Worm (Caenorhabditis elegans): Measurements from ENCODE around the gene F46C8.1.

The F46C8.1 gene

ce11 chrX:7548158-7548557, at the start of gene F46C8.1:
Gene F46C8.1 (plus strand): TSS chrX:7548458.
- TF ChIP-seq sem-4 (tag; optimal IDR thresholded peaks at IDR 0.05): no peak
- no peak for TF ChIP-seq ceh-82 (tag; optimal IDR thresholded peaks at IDR 0.05)
- TF ChIP-seq unc-55 (GFP tag; optimal IDR thresholded peaks at IDR 0.05): no peak
- TF ChIP-seq blmp-1 (tag; optimal IDR thresholded peaks at IDR 0.05; ENCODE audit: insufficient read depth): no peak
- TF ChIP-seq zag-1 (tag; optimal IDR thresholded peaks at IDR 0.05): no peak
- TF ChIP-seq nhr-129 (tag; optimal IDR thresholded peaks at IDR 0.05): no peak
- no peak for TF ChIP-seq sma-9 (GFP tag; optimal IDR thresholded peaks at IDR 0.05)
- no peak for TF ChIP-seq sma-9 (tag; optimal IDR thresholded peaks at IDR 0.05)
- TF ChIP-seq gmeb-1 (tag; optimal IDR thresholded peaks at IDR 0.05): no peak
- TF ChIP-seq lin-13 (GFP tag; optimal IDR thresholded peaks at IDR 0.05): no peak
- no peak for TF ChIP-seq nhr-12 (tag; optimal IDR thresholded peaks at IDR 0.05)
- no peak for TF ChIP-seq lin-11 (tag; optimal IDR thresholded peaks at IDR 0.05)

- TF ChIP-seq unc-55 (GFP tag; optimal IDR thresholded peaks at IDR 0.05) (peak; percentile 90), mdl-1 (tag; optimal IDR thresholded peaks at IDR 0.05) (peak; percentile 57 to 83), skn-1 (tag; optimal IDR thresholded peaks at IDR 0.05) (peak; percentile 69), aly-2 (tag; optimal IDR thresholded peaks at IDR 0.05) (no peak), lin-39 (tag; optimal IDR thresholded peaks at IDR 0.05) (no peak), C34F6.9 (tag; optimal IDR thresholded peaks at IDR 0.05) (peak; percentile 90), Y55F3AM.14 (GFP tag; optimal IDR thresholded peaks at IDR 0.05) (peak; percentile 82), crh-2 (tag; optimal IDR thresholded peaks at IDR 0.05) (peak; percentile 99), nhr-237 (tag; optimal IDR thresholded peaks at IDR 0.05) (no peak), nhr-6 (tag; optimal IDR thresholded peaks at IDR 0.05) (peak; percentile 82), nhr-25 (tag; optimal IDR thresholded peaks at IDR 0.05) (peak; percentile 82), F13H6.1 (tag; optimal IDR thresholded peaks at IDR 0.05) (peak; percentile 94), nhr-12 (tag; optimal IDR thresholded peaks at IDR 0.05) (no peak), R02D3.7 (tag; optimal IDR thresholded peaks at IDR 0.05) (no peak), mbf-1 (tag; optimal IDR thresholded peaks at IDR 0.05) (no peak), lin-11 (tag; optimal IDR thresholded peaks at IDR 0.05) (peak; percentile 97), lin-13 (GFP tag; optimal IDR thresholded peaks at IDR 0.05) (peak; percentile 91), nhr-129 (tag; optimal IDR thresholded peaks at IDR 0.05) (peak; percentile 88), ceh-16 (tag; optimal IDR thresholded peaks at IDR 0.05) (peak; percentile 27), nhr-77 (tag; optimal IDR thresholded peaks at IDR 0.05) (peak; percentile 46), nhr-21 (tag; optimal IDR thresholded peaks at IDR 0.05) (peak; percentile 81), elt-3 (tag; optimal IDR thresholded peaks at IDR 0.05) (no peak), egl-27 (tag; optimal IDR thresholded peaks at IDR 0.05) (peak; percentile 86), snpc-4 (tag; optimal IDR thresholded peaks at IDR 0.05) (peak; percentile 55), dmd-4 (tag; optimal IDR thresholded peaks at IDR 0.05) (no peak), fos-1 (tag; optimal IDR thresholded peaks at IDR 0.05) (peak; percentile 94), unc-62 (GFP tag; optimal IDR thresholded peaks at IDR 0.05) (peak; percentile 52), zag-1 (tag; optimal IDR thresholded peaks at IDR 0.05) (peak; percentile 93), peb-1 (tag; optimal IDR thresholded peaks at IDR 0.05) (no peak), mab-5 (tag; optimal IDR thresholded peaks at IDR 0.05) (peak; percentile 79), sem-4 (tag; optimal IDR thresholded peaks at IDR 0.05) (peak; percentile 93), ama-1 (optimal IDR thresholded peaks at IDR 0.05) (no peak), sma-9 (GFP tag; optimal IDR thresholded peaks at IDR 0.05) (peak; percentile 93), sma-9 (tag; optimal IDR thresholded peaks at IDR 0.05) (no peak), lsy-2 (tag; optimal IDR thresholded peaks at IDR 0.05) (peak; percentile 80 to 94), sma-3 (GFP tag; optimal IDR thresholded peaks at IDR 0.05) (peak; percentile 88), alr-1 (tag; optimal IDR thresholded peaks at IDR 0.05) (peak; percentile 44), ztf-4 (tag; optimal IDR thresholded peaks at IDR 0.05) (peak; percentile 88), ceh-82 (tag; optimal IDR thresholded peaks at IDR 0.05) (peak; percentile 57)
These were observed 47.3 kb upstream of the F46C8.1 start, which contains the start of gene uggt-1 for ce11 chrX:7500970-7501369. Gene uggt-1 (minus strand): TSS chrX:7500982.

- TF ChIP-seq blmp-1 (tag; optimal IDR thresholded peaks at IDR 0.05; ENCODE audit: insufficient read depth): no peak
- no peak for TF ChIP-seq mbf-1 (tag; optimal IDR thresholded peaks at IDR 0.05)
- TF ChIP-seq unc-39 (tag; optimal IDR thresholded peaks at IDR 0.05): no peak
- no peak for TF ChIP-seq gmeb-1 (tag; optimal IDR thresholded peaks at IDR 0.05)
- no peak for TF ChIP-seq peb-1 (tag; optimal IDR thresholded peaks at IDR 0.05)
- TF ChIP-seq nhr-10 (tag; optimal IDR thresholded peaks at IDR 0.05): no peak
These were observed 45.5 kb upstream of the F46C8.1 start, which contains the start of gene F48E3.6 for ce11 chrX:7502807-7503206. Gene F48E3.6 (minus strand): TSS chrX:7502907.

Measured in whole organism, L2 larva.